Fruit fly (Drosophila melanogaster) S2 (cell line): ENCODE results near the gene CG8509.
"Not testable (repeated sequence)": the region's sequence is repeated elsewhere in the genome, so short reads cannot be mapped to it uniquely, and the experiment has no call there.

Source experiments
- CG8478 ChIP-seq: fragments of >200 bp; optimal IDR thresholded peaks from 2 replicates; lab custom pipeline; 2018
- CTCF ChIP-seq, 2 experiments: fragments of >200 bp; optimal IDR thresholded peaks; 2 replicates each; lab custom pipeline; 2018

DNA sequence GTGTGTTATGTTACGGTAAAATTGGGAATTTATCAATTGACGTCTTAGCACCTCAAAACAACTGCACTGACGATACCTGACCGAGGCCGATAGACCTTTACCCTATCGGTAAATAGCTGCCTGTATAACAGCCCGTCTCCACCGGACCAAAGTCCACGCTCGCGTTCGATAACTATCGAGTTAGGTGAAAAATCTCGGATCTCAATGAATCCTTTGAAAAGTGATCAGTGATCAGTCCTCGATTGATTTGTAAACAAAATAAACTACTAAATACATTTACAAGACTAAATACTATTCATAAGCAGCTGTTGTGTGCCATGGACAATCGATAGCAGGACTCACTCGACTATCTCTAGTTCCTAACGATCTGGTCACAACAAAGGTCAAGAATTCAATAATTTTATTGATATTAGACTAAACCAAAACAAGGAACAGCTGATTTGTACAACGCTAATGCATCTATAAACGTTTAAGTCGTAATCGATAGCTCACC lies 13.4 kb upstream of the CG8509 start, which contains the start of gene sordd1:
- not testable (repeated sequence) for TF ChIP-seq CG8478 (lab: Kevin White, UChicago); CTCF (optimal IDR thresholded peaks at IDR 0.05; lab: Kevin White, UChicago)
